Fruit fly (Drosophila melanogaster): ENCODE results near the gene Irp-1A.

The Irp-1A gene

dm6 chr3R:22753600-22753894, 29.2 kb upstream of the Irp-1A start (continued):
- TF ChIP-seq CG2199 (GFP tag; IDR thresholded peaks at IDR 0.05) (0 out of 3 replicates have a peak, but pooled peaks have one; percentile 65), sd (tag; optimal IDR thresholded peaks at IDR 0.05) (peak; percentile 85), z (GFP tag; IDR thresholded peaks at IDR 0.05) (no peak), CG34376 (GFP tag; optimal IDR thresholded peaks at IDR 0.05) (peak; percentile 62), Hey (tag; optimal IDR thresholded peaks at IDR 0.05) (no peak), chm (GFP tag; IDR thresholded peaks at IDR 0.05) (no peak; the same call in 1 of the 2 replicates), dati (GFP tag; IDR thresholded peaks at IDR 0.05) (no peak), YL-1 (GFP tag; optimal IDR thresholded peaks at IDR 0.05) (no peak), grn (GFP tag; optimal IDR thresholded peaks at IDR 0.05) (peak; percentile 4), grau (tag; optimal IDR thresholded peaks at IDR 0.05) (no peak), Atf6 (GFP tag; IDR thresholded peaks at IDR 0.05) (no peak), CG4820 (GFP tag; optimal IDR thresholded peaks at IDR 0.05) (no peak), CG18599 (GFP tag; optimal IDR thresholded peaks at IDR 0.05) (no peak), nom (GFP tag; optimal IDR thresholded peaks at IDR 0.05) (no peak), croc (GFP tag; conservative IDR thresholded peaks at IDR 0.05) (no peak), HmgZ (tag; optimal IDR thresholded peaks at IDR 0.05) (no peak), hb (GFP tag; IDR thresholded peaks at IDR 0.05; ENCODE audit: partially characterized antibody) (no peak), CG42726 (GFP tag; IDR thresholded peaks at IDR 0.05; ENCODE audit: partially characterized antibody) (0 out of 2 replicates have a peak, but pooled peaks have one; percentile 32), kni (GFP tag; optimal IDR thresholded peaks at IDR 0.05) (no peak), CG8388 (GFP tag; optimal IDR thresholded peaks at IDR 0.05) (no peak), HLH3B (GFP tag; IDR thresholded peaks at IDR 0.05) (no peak), jumu (GFP tag; optimal IDR thresholded peaks at IDR 0.05) (no peak), tin (GFP tag; optimal IDR thresholded peaks at IDR 0.05) (no peak), CG7963 (GFP tag; IDR thresholded peaks at IDR 0.05; ENCODE audit: partially characterized antibody) (no peak), sc (optimal IDR thresholded peaks at IDR 0.05) (no peak), sc (GFP tag; optimal IDR thresholded peaks at IDR 0.05) (no peak), Elba2 (GFP tag; optimal IDR thresholded peaks at IDR 0.05) (no peak), CG7556 (GFP tag; optimal IDR thresholded peaks at IDR 0.05) (no peak), CTCF (GFP tag; optimal IDR thresholded peaks at IDR 0.05) (no peak), CG4404 (GFP tag; IDR thresholded peaks at IDR 0.05) (no peak), Atf-2 (GFP tag; optimal IDR thresholded peaks at IDR 0.05) (no peak), lab (GFP tag; optimal IDR thresholded peaks at IDR 0.05) (no peak), CG10321 (GFP tag; IDR thresholded peaks at IDR 0.05) (no peak), CG13287 (GFP tag; IDR thresholded peaks at IDR 0.05; ENCODE audit: partially characterized antibody) (peak; percentile 43; the same call in 1 of the 2 replicates), CG1233 (GFP tag; optimal IDR thresholded peaks at IDR 0.05) (no peak), ssp (GFP tag; IDR thresholded peaks at IDR 0.05) (no peak), CG10462 (GFP tag; optimal IDR thresholded peaks at IDR 0.05) (no peak), CrebB (tag; optimal IDR thresholded peaks at IDR 0.05) (no peak), yki (optimal IDR thresholded peaks at IDR 0.05) (no peak), Rx (GFP tag; IDR thresholded peaks at IDR 0.05) (no peak), pita (GFP tag; optimal IDR thresholded peaks at IDR 0.05) (no peak), H15 (GFP tag; IDR thresholded peaks at IDR 0.05) (no peak), CG3726 (GFP tag; IDR thresholded peaks at IDR 0.05) (no peak), nau (GFP tag; optimal IDR thresholded peaks at IDR 0.05) (no peak), schlank (tag; optimal IDR thresholded peaks at IDR 0.05) (no peak), odd (GFP tag; optimal IDR thresholded peaks at IDR 0.05) (no peak), jigr1 (GFP tag; IDR thresholded peaks at IDR 0.05) (no peak), Hr78 (GFP tag; optimal IDR thresholded peaks at IDR 0.05) (peak in 1 of 2 experiments; percentile 25), Mad (GFP tag; optimal IDR thresholded peaks at IDR 0.05) (no peak), CG13624 (GFP tag; optimal IDR thresholded peaks at IDR 0.05) (no peak), dysf (GFP tag; IDR thresholded peaks at IDR 0.05) (no peak), CG16779 (GFP tag; IDR thresholded peaks at IDR 0.05) (no peak), bcd (GFP tag; optimal IDR thresholded peaks at IDR 0.05) (no peak)
